Fruit fly (Drosophila melanogaster) whole organism, embryonic: ENCODE data around the gene CG8117.

Source experiments
- Awh ChIP-seq: fragments of 200-800 bp; sonication (Bioruptor generic); IDR thresholded peaks from 2 replicates; pipeline ENCODE4, ENCODE4 v1.3.6; 2022; ENCODE audit warnings: missing biosample characterization, missing genetic modification characterization
- CG10565 ChIP-seq: fragments of 200-800 bp; sonication (Bioruptor generic); optimal IDR thresholded peaks from 3 replicates; lab custom pipeline; 2016; ENCODE audit warnings: missing biosample characterization, mild to moderate bottlenecking, missing genetic modification characterization
- CG13424 ChIP-seq: fragments of 200-800 bp; sonication (Bioruptor generic); optimal IDR thresholded peaks from 2 replicates; lab custom pipeline; 2019; ENCODE audit warnings: missing biosample characterization, mild to moderate bottlenecking, missing genetic modification characterization, moderate library complexity
- CG14050 ChIP-seq: fragments of 200-800 bp; sonication (Bioruptor generic); IDR thresholded peaks from 3 replicates; pipeline ENCODE4 v1.3.6; 2022; ENCODE audit warnings: missing biosample characterization, missing genetic modification characterization
- CG16779 ChIP-seq: fragments of 200-800 bp; sonication (Bioruptor generic); IDR thresholded peaks from 2 replicates; pipeline ENCODE4 v1.3.6; 2022; ENCODE audit warnings: missing biosample characterization, missing genetic modification characterization
- CG18476 ChIP-seq: fragments of 200-800 bp; sonication (Bioruptor generic); optimal IDR thresholded peaks from 2 replicates; lab custom pipeline; 2016; ENCODE audit warnings: missing biosample characterization, mild to moderate bottlenecking, missing genetic modification characterization
- CG31388 ChIP-seq: fragments of 200-800 bp; sonication (Bioruptor generic); optimal IDR thresholded peaks from 2 replicates; lab custom pipeline; 2016; ENCODE audit warnings: missing biosample characterization, missing genetic modification characterization
- CG31441 ChIP-seq: fragments of 200-800 bp; sonication (Bioruptor generic); IDR thresholded peaks from 2 replicates; pipeline ENCODE4 v1.3.6; 2022; ENCODE audit warnings: missing biosample characterization, missing genetic modification characterization
- CG3838 ChIP-seq: fragments of 200-800 bp; sonication (Bioruptor generic); optimal IDR thresholded peaks from 3 replicates; lab custom pipeline; 2016; ENCODE audit warnings: missing biosample characterization, missing genetic modification characterization
- CG3995 ChIP-seq: fragments of 200-800 bp; sonication (Bioruptor generic); optimal IDR thresholded peaks from 3 replicates; lab custom pipeline; 2016; ENCODE audit warnings: missing biosample characterization, missing genetic modification characterization
- CG42726 ChIP-seq: fragments of 200-800 bp; sonication (Bioruptor generic); IDR thresholded peaks from 2 replicates; pipeline ENCODE4 v1.3.6; 2022; ENCODE audit warnings: missing biosample characterization, missing genetic modification characterization; ENCODE audit not compliant: partially characterized antibody
- CG4424 ChIP-seq: fragments of 200-800 bp; sonication (Bioruptor generic); optimal IDR thresholded peaks from 3 replicates; lab custom pipeline; 2016; ENCODE audit warnings: missing biosample characterization, missing genetic modification characterization
- CG4707 ChIP-seq: fragments of 200-800 bp; sonication (Bioruptor generic); optimal IDR thresholded peaks from 2 replicates; lab custom pipeline; 2018; ENCODE audit warnings: missing biosample characterization, mild to moderate bottlenecking, missing genetic modification characterization, moderate library complexity
- CG5245 ChIP-seq: fragments of 200-800 bp; sonication (Bioruptor generic); optimal IDR thresholded peaks from 3 replicates; lab custom pipeline; 2016; ENCODE audit warnings: missing biosample characterization, missing genetic modification characterization
- CG6254 ChIP-seq: fragments of 200-800 bp; sonication (Bioruptor generic); optimal IDR thresholded peaks from 3 replicates; lab custom pipeline; 2017; ENCODE audit warnings: mild to moderate bottlenecking, missing biosample characterization, missing genetic modification reagents, missing genetic modification characterization
- CG6689 ChIP-seq: fragments of 200-800 bp; sonication (Bioruptor generic); IDR thresholded peaks from 2 replicates; pipeline ENCODE4 v1.3.6; 2022; ENCODE audit warnings: missing biosample characterization, missing genetic modification characterization
- CG7786 ChIP-seq: fragments of 200-800 bp; sonication (Bioruptor generic); optimal IDR thresholded peaks from 2 replicates; lab custom pipeline; 2016; ENCODE audit warnings: missing biosample characterization, missing genetic modification characterization
- CG8478 ChIP-seq: fragments of >200 bp; optimal IDR thresholded peaks from 2 replicates; lab custom pipeline; 2018
- CG9609 ChIP-seq: fragments of 200-800 bp; sonication (Bioruptor generic); optimal IDR thresholded peaks from 3 replicates; lab custom pipeline; 2016; ENCODE audit warnings: missing biosample characterization, missing genetic modification characterization
- CG9876 ChIP-seq: fragments of 200-800 bp; sonication (Bioruptor generic); optimal IDR thresholded peaks from 2 replicates; lab custom pipeline; 2016; ENCODE audit warnings: missing biosample characterization, missing genetic modification characterization
- Dfd ChIP-seq, 2 experiments: fragments of >200 bp; optimal IDR thresholded peaks; 2 replicates each; lab custom pipeline; 2017; ENCODE audit warnings: missing biosample characterization in 2 of 2, missing genetic modification characterization in 2 of 2
- Dip3 ChIP-seq: fragments of 200-800 bp; sonication (Bioruptor generic); optimal IDR thresholded peaks from 3 replicates; lab custom pipeline; 2016; ENCODE audit warnings: missing biosample characterization, missing genetic modification characterization
- Fer1 ChIP-seq: fragments of 200-800 bp; sonication (Bioruptor generic); optimal IDR thresholded peaks from 2 replicates; lab custom pipeline; 2017; ENCODE audit warnings: missing biosample characterization, mild to moderate bottlenecking, missing genetic modification characterization
- Fer3 ChIP-seq: fragments of 200-800 bp; sonication (Bioruptor generic); optimal IDR thresholded peaks from 2 replicates; lab custom pipeline; 2018; ENCODE audit warnings: missing biosample characterization, mild to moderate bottlenecking, missing genetic modification characterization, moderate library complexity
- HLH3B ChIP-seq: fragments of 200-800 bp; sonication (Bioruptor generic); IDR thresholded peaks from 2 replicates; pipeline ENCODE4 v1.3.6; 2022; ENCODE audit warnings: missing biosample characterization, missing genetic modification characterization
- Hr51 ChIP-seq, 2 experiments: fragments of 200-800 bp; sonication (Bioruptor generic); optimal IDR thresholded peaks; 2 replicates in 1 of 2; 3 replicates in 1 of 2; lab custom pipeline; 2016 to 2018; ENCODE audit warnings: missing biosample characterization in 2 of 2, missing genetic modification characterization in 2 of 2, mild to moderate bottlenecking in 1 of 2, moderate library complexity in 1 of 2
- Lim3 ChIP-seq: fragments of 200-800 bp; sonication (Bioruptor generic); IDR thresholded peaks from 2 replicates; pipeline ENCODE4 v1.3.6; 2022; ENCODE audit warnings: missing biosample characterization, missing genetic modification characterization
- Mad ChIP-seq: fragments of 200-800 bp; sonication (Bioruptor generic); optimal IDR thresholded peaks from 2 replicates; lab custom pipeline; 2016; ENCODE audit warnings: missing biosample characterization, missing genetic modification characterization
- Nf-YB ChIP-seq: fragments of 200-800 bp; sonication (Bioruptor generic); optimal IDR thresholded peaks from 3 replicates; lab custom pipeline; 2019; ENCODE audit warnings: missing biosample characterization, mild to moderate bottlenecking, missing genetic modification characterization, moderate library complexity
- Optix ChIP-seq: fragments of 200-800 bp; sonication (Bioruptor generic); IDR thresholded peaks from 3 replicates; pipeline ENCODE4 v1.3.6; 2022; ENCODE audit warnings: missing biosample characterization, missing genetic modification characterization
- az2 ChIP-seq: fragments of 200-800 bp; sonication (Bioruptor generic); optimal IDR thresholded peaks from 3 replicates; lab custom pipeline; 2016; ENCODE audit warnings: missing biosample characterization, missing genetic modification characterization
- bigmax ChIP-seq: fragments of 200-800 bp; sonication (Bioruptor generic); optimal IDR thresholded peaks from 2 replicates; lab custom pipeline; 2018; ENCODE audit warnings: missing biosample characterization, mild to moderate bottlenecking, missing genetic modification characterization
- bowl ChIP-seq: fragments of 200-800 bp; sonication (Bioruptor generic); IDR thresholded peaks from 2 replicates; pipeline ENCODE4 v1.3.6; 2022; ENCODE audit warnings: missing biosample characterization, missing genetic modification characterization
- cas ChIP-seq: fragments of 200-800 bp; sonication (Bioruptor generic); IDR thresholded peaks from 2 replicates; pipeline ENCODE4 v1.3.6; 2022; ENCODE audit warnings: missing biosample characterization, missing genetic modification characterization
- caup ChIP-seq: fragments of 200-800 bp; sonication (Bioruptor generic); optimal IDR thresholded peaks from 3 replicates; lab custom pipeline; 2017; ENCODE audit warnings: missing biosample characterization, mild to moderate bottlenecking, missing genetic modification characterization, moderate library complexity; ENCODE audit not compliant: severe bottlenecking
- ci ChIP-seq: fragments of 200-800 bp; sonication (Bioruptor generic); IDR thresholded peaks from 3 replicates; pipeline ENCODE4 v1.3.6; 2022; ENCODE audit warnings: missing biosample characterization, missing genetic modification characterization
- crc ChIP-seq: fragments of 200-800 bp; sonication (Bioruptor generic); optimal IDR thresholded peaks from 2 replicates; lab custom pipeline; 2016; ENCODE audit warnings: missing biosample characterization, missing genetic modification characterization
- dmrt99B ChIP-seq: fragments of 200-800 bp; sonication (Bioruptor generic); optimal IDR thresholded peaks from 2 replicates; lab custom pipeline; 2018; ENCODE audit warnings: missing biosample characterization, mild to moderate bottlenecking, missing genetic modification characterization, moderate library complexity
- esg ChIP-seq: fragments of 200-800 bp; sonication (Bioruptor generic); conservative IDR thresholded peaks from 2 replicates; pipeline ENCODE4 v1.3.6; 2022; ENCODE audit warnings: missing biosample characterization, missing genetic modification characterization
- fd3F ChIP-seq: fragments of 200-800 bp; sonication (Bioruptor generic); optimal IDR thresholded peaks from 2 replicates; lab custom pipeline; 2018; ENCODE audit warnings: missing biosample characterization, mild to moderate bottlenecking, missing genetic modification characterization, moderate library complexity
- jing ChIP-seq: fragments of 200-800 bp; sonication (Bioruptor generic); optimal IDR thresholded peaks from 2 replicates; lab custom pipeline; 2018; ENCODE audit warnings: missing biosample characterization, mild to moderate bottlenecking, missing genetic modification characterization
- ken ChIP-seq: fragments of 200-800 bp; sonication (Bioruptor generic); IDR thresholded peaks from 3 replicates; pipeline ENCODE4 v1.3.6; 2022; ENCODE audit warnings: missing biosample characterization, missing genetic modification characterization
- lmd ChIP-seq: fragments of 200-800 bp; sonication (Bioruptor generic); IDR thresholded peaks from 2 replicates; pipeline ENCODE4 v1.3.6; 2022; ENCODE audit warnings: missing biosample characterization, missing genetic modification characterization
- pita ChIP-seq: fragments of 200-800 bp; sonication (Bioruptor generic); optimal IDR thresholded peaks from 2 replicates; lab custom pipeline; 2017; ENCODE audit warnings: missing biosample characterization, mild to moderate bottlenecking, missing genetic modification characterization
- repo ChIP-seq: fragments of 200-800 bp; sonication (Bioruptor generic); optimal IDR thresholded peaks from 2 replicates; lab custom pipeline; 2016; ENCODE audit warnings: missing biosample characterization, missing genetic modification characterization
- schlank ChIP-seq: fragments of 200-800 bp; sonication (Bioruptor generic); optimal IDR thresholded peaks from 2 replicates; lab custom pipeline; 2018; ENCODE audit warnings: missing biosample characterization, mild to moderate bottlenecking, missing genetic modification characterization
- sens ChIP-seq: fragments of 200-800 bp; sonication (Bioruptor generic); peaks from one replicate; lab custom pipeline; 2016; ENCODE audit warnings: missing biosample characterization, missing genetic modification characterization
- sr ChIP-seq: fragments of 200-800 bp; sonication (Bioruptor generic); IDR thresholded peaks from 3 replicates; pipeline ENCODE4 v1.3.6; 2022; ENCODE audit warnings: missing biosample characterization, missing genetic modification characterization
- stc ChIP-seq: fragments of 200-800 bp; sonication (Bioruptor generic); IDR thresholded peaks from 2 replicates; pipeline ENCODE4 v1.3.6; 2022; ENCODE audit warnings: missing biosample characterization, missing genetic modification characterization
- unpg ChIP-seq: fragments of 200-800 bp; sonication (Bioruptor generic); optimal IDR thresholded peaks from 3 replicates; lab custom pipeline; 2018; ENCODE audit warnings: missing biosample characterization, mild to moderate bottlenecking, missing genetic modification characterization, moderate library complexity
- vnd ChIP-seq: fragments of 200-800 bp; sonication (Bioruptor generic); IDR thresholded peaks from 3 replicates; pipeline ENCODE4 v1.3.6; 2022; ENCODE audit warnings: missing biosample characterization, missing genetic modification characterization; ENCODE audit not compliant: partially characterized antibody
- z ChIP-seq: fragments of 200-800 bp; sonication (Bioruptor generic); IDR thresholded peaks from 3 replicates; pipeline ENCODE4 v1.3.6; 2022; ENCODE audit warnings: missing biosample characterization, missing genetic modification characterization

CG8117 gene

DNA sequence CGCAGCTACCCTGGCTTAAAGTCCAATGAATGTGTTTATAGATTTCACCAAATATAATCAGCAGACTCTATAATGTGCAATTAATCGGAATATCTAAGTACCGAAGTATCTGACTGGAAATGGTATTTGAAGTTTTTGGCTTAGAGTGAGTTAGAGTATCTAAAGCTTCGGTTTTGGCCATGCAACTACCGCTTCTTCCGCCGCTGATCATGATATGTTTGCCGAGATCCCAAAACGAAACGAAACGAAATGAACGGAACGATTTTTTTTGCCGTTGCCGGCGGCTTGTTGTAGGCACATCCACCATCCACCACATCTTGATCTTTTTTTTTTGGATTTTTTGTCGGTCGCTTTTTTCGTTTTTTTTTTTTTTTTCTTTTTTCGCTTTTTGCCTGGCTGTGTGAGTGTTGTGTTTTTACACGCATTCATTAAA lies 21.0 kb upstream of the CG8117 start (continued):
- TF ChIP-seq fd3F (GFP tag; lab: Kevin White, UChicago) (peak; percentile 68), Lim3 (GFP tag; lab: Robert Waterston, UW) (0 out of 2 replicates have a peak, but pooled peaks have one; percentile 45), CG7786 (GFP tag; lab: Kevin White, UChicago) (peak; percentile 53), CG14050 (GFP tag; lab: Robert Waterston, UW) (peak; percentile 79), bigmax (GFP tag; lab: Kevin White, UChicago) (no peak), Awh (GFP tag; lab: Robert Waterston, UW) (peak; percentile 78), Dfd (GFP tag; optimal IDR thresholded peaks at IDR 0.05; lab: Kevin White, UChicago) (no peak), CG4707 (GFP tag; lab: Kevin White, UChicago) (peak; percentile 28), ken (GFP tag; lab: Robert Waterston, UW) (peak; percentile 87), CG9609 (GFP tag; lab: Kevin White, UChicago) (peak; percentile 57), schlank (tag; lab: Kevin White, UChicago) (peak; percentile 49), vnd (GFP tag; lab: Robert Waterston, UW) (no peak), esg (GFP tag; lab: Robert Waterston, UW) (peak; percentile 82), cas (GFP tag; lab: Robert Waterston, UW) (peak; percentile 75; the same call in 1 of the 2 replicates), CG31388 (GFP tag; lab: Kevin White, UChicago) (peak; percentile 8), CG6254 (peak; percentile 6), CG6689 (GFP tag; lab: Robert Waterston, UW) (peak; percentile 81), caup (GFP tag; lab: Kevin White, UChicago) (peak; percentile 64), Mad (GFP tag; lab: Kevin White, UChicago) (peak; percentile 20), CG3995 (GFP tag; lab: Kevin White, UChicago) (peak; percentile 36), CG13424 (tag; lab: Kevin White, UChicago) (peak; percentile 81), CG9876 (GFP tag; lab: Kevin White, UChicago) (peak; percentile 49), crc (peak; percentile 25), Nf-YB (GFP tag; lab: Kevin White, UChicago) (peak; percentile 24), CG31441 (GFP tag; lab: Robert Waterston, UW) (peak; percentile 82), Optix (GFP tag; lab: Robert Waterston, UW) (peak; percentile 84), unpg (peak; percentile 74), CG10565 (no peak), CG5245 (peak; percentile 57), jing (peak; percentile 66), Fer3 (tag; lab: Kevin White, UChicago) (peak; percentile 73), ci (GFP tag; lab: Robert Waterston, UW) (peak; percentile 94), sr (GFP tag; lab: Robert Waterston, UW) (peak; percentile 51; the same call in 1 of the 3 replicates), CG8478 (lab: Kevin White, UChicago) (no peak), stc (GFP tag; lab: Robert Waterston, UW) (peak; percentile 85), CG4424 (GFP tag; lab: Kevin White, UChicago) (peak; percentile 69), az2 (peak; percentile 71), Hr51 (GFP tag; optimal IDR thresholded peaks at IDR 0.05; lab: Kevin White, UChicago) (peak in 1 of 2 experiments; percentile 79), dmrt99B (peak; percentile 87), sens (GFP tag; lab: Kevin White, UChicago) (peak; percentile 90), pita (no peak), HLH3B (peak; percentile 93), CG18476 (GFP tag; lab: Kevin White, UChicago) (peak; percentile 49), lmd (GFP tag; lab: Robert Waterston, UW) (peak; percentile 92), CG42726 (GFP tag; lab: Robert Waterston, UW) (no peak), CG3838 (GFP tag; lab: Kevin White, UChicago) (no peak), repo (GFP tag; lab: Kevin White, UChicago) (peak; percentile 67), Fer1 (GFP tag; lab: Kevin White, UChicago) (peak; percentile 71), bowl (peak; percentile 55; the same call in 1 of the 2 replicates), Dip3 (GFP tag; lab: Kevin White, UChicago) (peak; percentile 67), CG16779 (peak; percentile 78), z (GFP tag; lab: Robert Waterston, UW) (no peak)
